Worm (Caenorhabditis elegans): ENCODE data around the gene fbxa-160.
"Not testable (repeated sequence)": the region's sequence is repeated elsewhere in the genome, so short reads cannot be mapped to it uniquely, and the experiment has no call there.

Gene fbxa-160

DNA sequence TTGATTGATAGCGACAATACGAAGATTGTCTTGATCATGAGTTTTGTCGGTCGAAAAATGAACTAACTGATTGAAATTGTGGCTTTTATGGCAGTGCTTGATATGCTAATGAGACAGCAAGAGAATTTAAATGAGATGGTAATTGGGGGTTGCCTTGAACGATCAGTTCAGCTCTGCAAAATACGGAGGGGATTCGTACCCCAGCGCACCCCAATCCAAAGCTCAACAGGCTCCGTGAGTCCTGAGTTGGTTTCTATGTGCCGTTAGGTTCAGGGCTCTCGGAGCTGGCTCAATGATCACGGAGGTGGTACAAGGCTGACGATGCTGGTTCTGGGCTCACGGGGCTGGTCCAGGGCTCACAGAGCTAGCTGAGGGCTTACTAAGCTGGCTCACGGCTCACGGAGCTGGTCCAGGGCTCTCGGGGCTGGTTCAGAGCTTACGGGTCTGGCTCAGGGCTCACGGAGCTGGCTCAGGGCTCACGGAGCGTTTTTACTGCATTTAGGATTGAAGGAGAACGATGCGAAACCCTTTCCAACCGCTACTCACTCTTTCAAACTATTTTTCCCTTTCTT lies 20.4 kb upstream of the fbxa-160 start, which contains the start of gene ZC204.6:
ZC204.6 (minus strand) TSS at position 51 of the 572 bp plus-strand sequence.
- TF ChIP-seq tra-4 (tag; optimal IDR thresholded peaks at IDR 0.05) (no peak), tbx-11 (GFP tag; IDR thresholded peaks at IDR 0.05) (no peak), hnd-1 (tag; optimal IDR thresholded peaks at IDR 0.05) (no peak), tbx-37 (GFP tag; conservative IDR thresholded peaks at IDR 0.05) (no peak), pes-1 (GFP tag; IDR thresholded peaks at IDR 0.05) (no peak), aly-1 (tag; optimal IDR thresholded peaks at IDR 0.05) (no peak), hmbx-1 (tag; optimal IDR thresholded peaks at IDR 0.05) (no peak), B0310.2 (tag; optimal IDR thresholded peaks at IDR 0.05) (no peak), ets-7 (tag; optimal IDR thresholded peaks at IDR 0.05) (no peak), sea-1 (GFP tag; conservative IDR thresholded peaks at IDR 0.05) (no peak), scrt-1 (GFP tag; IDR thresholded peaks at IDR 0.05) (no peak), hmg-4 (GFP tag; optimal IDR thresholded peaks at IDR 0.05) (no peak), ceh-36 (tag; optimal IDR thresholded peaks at IDR 0.05) (no peak), F13C5.2 (tag; optimal IDR thresholded peaks at IDR 0.05) (no peak), flt-1 (GFP tag; IDR thresholded peaks at IDR 0.05) (no peak), ama-1 (optimal IDR thresholded peaks at IDR 0.05) (no peak), ceh-13 (GFP tag; optimal IDR thresholded peaks at IDR 0.05) (no peak)

ce11 chrII:1640496-1640895 lies 16.0 kb upstream of the fbxa-160 start, which contains the start of gene srh-72:
srh-72 (minus strand) TSS chrII:1640596.
- TF ChIP-seq ama-1 (optimal IDR thresholded peaks at IDR 0.05) (no peak), ets-7 (tag; optimal IDR thresholded peaks at IDR 0.05) (no peak)

ce11 chrII:1636392-1636791 lies 11.9 kb upstream of the fbxa-160 start, which contains the start of gene srg-20:
srg-20 (plus strand) TSS chrII:1636692.
- TF ChIP-seq scrt-1 (GFP tag; IDR thresholded peaks at IDR 0.05); flt-1 (GFP tag; IDR thresholded peaks at IDR 0.05); F13C5.2 (tag; optimal IDR thresholded peaks at IDR 0.05): not testable (repeated sequence)

DNA sequence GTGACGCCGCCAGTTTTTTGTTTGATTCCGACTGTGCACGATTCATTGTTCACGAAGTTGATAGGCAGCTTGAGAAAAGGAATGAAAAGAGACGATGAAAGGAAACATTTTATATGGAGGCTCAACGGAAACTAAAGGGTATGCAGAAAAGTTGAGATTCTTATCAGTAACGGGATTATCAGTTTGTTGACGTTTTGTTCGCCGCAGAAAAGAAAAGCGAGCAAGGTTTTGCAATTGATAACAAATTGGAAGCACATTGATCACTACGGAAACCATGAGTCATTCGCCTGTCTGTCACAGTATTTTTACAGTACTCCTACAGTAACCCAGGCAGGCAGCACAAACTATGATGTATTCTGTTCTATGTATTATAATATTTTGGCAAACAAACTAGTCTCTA lies 11.5 kb upstream of the fbxa-160 start:
- TF ChIP-seq B0310.2 (tag; optimal IDR thresholded peaks at IDR 0.05) (no peak), ets-7 (tag; optimal IDR thresholded peaks at IDR 0.05) (no peak), sea-1 (GFP tag; conservative IDR thresholded peaks at IDR 0.05) (no peak), scrt-1 (GFP tag; IDR thresholded peaks at IDR 0.05) (no peak), F13C5.2 (tag; optimal IDR thresholded peaks at IDR 0.05) (no peak), hmbx-1 (tag; optimal IDR thresholded peaks at IDR 0.05) (no peak), aly-1 (tag; optimal IDR thresholded peaks at IDR 0.05) (no peak), hnd-1 (tag; optimal IDR thresholded peaks at IDR 0.05) (no peak), tbx-11 (GFP tag; IDR thresholded peaks at IDR 0.05) (no peak), ceh-13 (GFP tag; optimal IDR thresholded peaks at IDR 0.05) (no peak), ama-1 (optimal IDR thresholded peaks at IDR 0.05) (no peak), tra-4 (tag; optimal IDR thresholded peaks at IDR 0.05) (no peak)

DNA sequence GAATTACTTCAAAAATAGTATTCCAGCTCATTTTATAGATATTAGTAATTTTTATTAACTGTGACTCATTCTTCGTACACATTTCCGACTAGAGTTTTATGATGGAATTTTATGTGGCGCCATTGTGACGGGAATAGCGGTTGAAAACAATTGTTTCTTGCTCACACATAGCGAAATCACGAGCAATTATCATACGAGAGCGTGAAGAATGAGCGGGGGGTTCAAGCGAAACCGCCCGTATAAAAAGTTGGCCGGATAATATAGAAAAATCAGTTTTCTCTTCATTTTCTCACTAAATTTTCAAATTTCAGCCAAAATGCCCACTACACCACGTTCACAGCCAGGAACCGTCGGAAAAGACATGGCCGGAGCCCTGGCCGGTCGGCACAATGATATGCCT lies 9.0 kb upstream of the fbxa-160 start, which contains the start of gene C08E3.1:
C08E3.1 (plus strand) TSS at position 301 of the 400 bp plus-strand sequence.
- TF ChIP-seq hnd-1 (tag; optimal IDR thresholded peaks at IDR 0.05); scrt-1 (GFP tag; IDR thresholded peaks at IDR 0.05); ets-7 (tag; optimal IDR thresholded peaks at IDR 0.05): not testable (repeated sequence)

- not testable (repeated sequence) for TF ChIP-seq B0310.2 (tag; optimal IDR thresholded peaks at IDR 0.05); pes-1 (GFP tag; IDR thresholded peaks at IDR 0.05); hnd-1 (tag; optimal IDR thresholded peaks at IDR 0.05)
Observed at ce11 chrII:1632216-1632615, 7.7 kb upstream of the fbxa-160 start, which contains the start of gene C08E3.13. C08E3.13 (minus strand) TSS chrII:1632316.

DNA sequence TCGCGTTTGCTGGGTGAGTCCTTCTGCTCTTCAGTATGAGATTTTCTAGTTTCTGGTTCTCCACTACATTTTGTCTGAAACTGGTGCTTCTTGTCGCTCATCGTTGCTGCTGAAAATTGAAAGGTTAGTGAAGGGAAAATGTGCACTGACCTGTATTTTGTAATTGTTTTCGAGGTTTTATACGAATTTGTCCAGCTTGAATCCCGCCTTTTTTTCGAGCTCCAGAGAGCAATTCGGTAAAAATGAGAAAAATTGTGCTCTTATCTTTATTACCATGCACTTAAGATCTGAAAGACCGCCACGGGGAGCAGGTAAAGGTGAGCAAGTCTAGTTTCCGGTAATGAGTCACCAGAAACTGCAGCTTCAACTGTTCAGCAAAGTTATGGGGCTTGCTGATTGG lies 3.3 kb upstream of the fbxa-160 start, which contains the start of gene C08E3.15:
C08E3.15 (minus strand) TSS at position 101 of the 400 bp plus-strand sequence.
- not testable (repeated sequence) for TF ChIP-seq tbx-11 (GFP tag; IDR thresholded peaks at IDR 0.05); ama-1 (optimal IDR thresholded peaks at IDR 0.05); tbx-37 (GFP tag; conservative IDR thresholded peaks at IDR 0.05)

ce11 chrII:1625666-1626065 lies 1.2 kb upstream of the fbxa-160 start, which contains the start of gene C08E3.14:
C08E3.14 (plus strand) TSS chrII:1625966.
- TF ChIP-seq aly-1 (tag; optimal IDR thresholded peaks at IDR 0.05) (no peak), pes-1 (GFP tag; IDR thresholded peaks at IDR 0.05) (no peak), ets-7 (tag; optimal IDR thresholded peaks at IDR 0.05) (no peak)

DNA sequence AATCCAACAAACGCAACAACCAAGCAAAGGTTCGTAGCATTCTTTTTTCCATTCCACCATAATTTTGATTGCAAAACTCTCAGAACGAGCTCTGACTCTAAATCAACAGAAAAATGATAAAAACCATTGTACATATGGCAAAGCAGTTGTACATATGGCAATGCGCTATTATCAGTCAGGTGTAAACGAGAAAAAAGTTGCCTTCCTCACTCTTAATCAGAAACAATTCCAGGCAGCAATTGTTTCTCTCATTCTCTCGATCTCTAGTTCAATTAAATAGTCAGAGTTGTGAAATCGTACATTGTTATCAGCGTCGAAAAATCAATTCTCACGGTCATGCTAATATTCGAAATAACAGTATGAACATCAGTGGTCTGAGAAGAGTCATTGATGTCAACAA lies 2.7 kb downstream of the fbxa-160 start:
- TF ChIP-seq tbx-37 (GFP tag; conservative IDR thresholded peaks at IDR 0.05) (no peak), sea-1 (GFP tag; conservative IDR thresholded peaks at IDR 0.05) (no peak)
